Worm (Caenorhabditis elegans): ENCODE data around the gene mif-1.

DNA sequence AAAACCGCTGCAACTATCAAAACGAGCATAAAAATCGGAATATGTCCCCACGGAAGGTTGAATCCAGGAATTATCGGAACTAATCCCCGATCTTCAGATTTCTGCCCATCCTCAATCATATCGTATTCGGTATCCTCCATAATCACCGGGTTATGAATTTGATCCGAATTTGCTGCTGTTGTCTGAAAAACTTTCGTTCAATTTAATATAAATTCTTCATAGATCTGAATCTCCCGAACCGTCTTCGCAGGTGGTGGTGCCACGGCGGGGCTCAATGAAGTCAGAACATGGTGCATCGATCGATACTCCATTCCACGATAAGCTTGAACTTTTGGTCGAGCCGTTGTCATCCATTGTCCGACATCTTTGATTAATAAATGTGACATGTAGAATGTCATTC, 8.9 kb downstream of the mif-1 start:
- TF ChIP-seq unc-62 (GFP tag; optimal IDR thresholded peaks at IDR 0.05) (no peak), ztf-11 (tag; optimal IDR thresholded peaks at IDR 0.05) (no peak), bed-3 (GFP tag; optimal IDR thresholded peaks at IDR 0.05) (no peak), lin-32 (GFP tag; optimal IDR thresholded peaks at IDR 0.05) (no peak), zip-8 (tag; optimal IDR thresholded peaks at IDR 0.05) (no peak), nhr-76 (tag; optimal IDR thresholded peaks at IDR 0.05) (no peak), lin-13 (tag; optimal IDR thresholded peaks at IDR 0.05) (no peak), pha-4 (tag; optimal IDR thresholded peaks at IDR 0.05) (no peak)

Measured in whole organism, mixed stage, embryonic.